Worm (Caenorhabditis elegans): Measurements from ENCODE around the gene gly-9.

gly-9 gene

ce11 chrIII:11240776-11241175, 49.6 kb downstream of the gly-9 start:
- TF ChIP-seq cebp-1 (GFP tag; IDR thresholded peaks at IDR 0.05) (no peak), cebp-1 (tag; optimal IDR thresholded peaks at IDR 0.05) (peak; percentile 7), nhr-120 (GFP tag; IDR thresholded peaks at IDR 0.05) (no peak), attf-5 (GFP tag; optimal IDR thresholded peaks at IDR 0.05) (no peak), mel-28 (tag; optimal IDR thresholded peaks at IDR 0.05; ENCODE audit: borderline replicate concordance) (no peak), egl-18 (GFP tag; IDR thresholded peaks at IDR 0.05) (no peak), nhr-80 (tag; optimal IDR thresholded peaks at IDR 0.05) (peak; percentile 61), F37B4.10 (GFP tag; IDR thresholded peaks at IDR 0.05) (no peak), hmg-1.2 (GFP tag; IDR thresholded peaks at IDR 0.05) (peak; percentile 7; the same call in 1 of the 2 replicates), madf-10 (tag; optimal IDR thresholded peaks at IDR 0.05) (no peak), egrh-3 (GFP tag; IDR thresholded peaks at IDR 0.05) (no peak), K12H6.12 (tag; optimal IDR thresholded peaks at IDR 0.05) (no peak), Y67H2A.10 (GFP tag; conservative IDR thresholded peaks at IDR 0.05) (no peak)

- TF ChIP-seq lin-26 (GFP tag; IDR thresholded peaks at IDR 0.05) (peak; percentile 51; the same call in 1 of the 2 replicates), pha-4 (tag; optimal IDR thresholded peaks at IDR 0.05) (no peak)
These were observed 51.6 kb downstream of the gly-9 start for ce11 chrIII:11238790-11239189.

- 0 out of 2 replicates have a peak, but pooled peaks have one; percentile 20 for TF ChIP-seq madf-6 (GFP tag; IDR thresholded peaks at IDR 0.05)
- TF ChIP-seq ekl-4 (GFP tag; IDR thresholded peaks at IDR 0.05), result peak; percentile 40; the same call in 1 of the 2 replicates
- no peak for TF ChIP-seq nfya-1 (tag; optimal IDR thresholded peaks at IDR 0.05; ENCODE audit: borderline replicate concordance, insufficient read depth)
- 0 out of 2 replicates have a peak, but pooled peaks have one; percentile 21 for TF ChIP-seq pbrm-1 (GFP tag; IDR thresholded peaks at IDR 0.05)
- TF ChIP-seq sdz-38 (tag; optimal IDR thresholded peaks at IDR 0.05), result no peak
These were observed 52.1 kb downstream of the gly-9 start for ce11 chrIII:11238309-11238708.

ce11 chrIII:11237741-11238140, 52.6 kb downstream of the gly-9 start:
- TF ChIP-seq hmg-1.2 (GFP tag; IDR thresholded peaks at IDR 0.05) (no peak), lin-40 (tag; optimal IDR thresholded peaks at IDR 0.05) (no peak), mcd-1 (GFP tag; IDR thresholded peaks at IDR 0.05) (no peak), K11D2.4 (GFP tag; IDR thresholded peaks at IDR 0.05) (no peak), Y53G8AR.9 (GFP tag; conservative IDR thresholded peaks at IDR 0.05) (no peak), F52B5.7 (tag; optimal IDR thresholded peaks at IDR 0.05) (no peak)

- TF ChIP-seq lag-1 (GFP tag; IDR thresholded peaks at IDR 0.05), result no peak
- peak; percentile 42; the same call in 1 of the 2 replicates for TF ChIP-seq dox-1 (GFP tag; IDR thresholded peaks at IDR 0.05)
- TF ChIP-seq tbp1 (GFP tag; optimal IDR thresholded peaks at IDR 0.05), result peak; percentile 9
- TF ChIP-seq mel-28 (tag; optimal IDR thresholded peaks at IDR 0.05; ENCODE audit: borderline replicate concordance), result no peak
- no peak for TF ChIP-seq snpc-4 (GFP tag; optimal IDR thresholded peaks at IDR 0.05)
- TF ChIP-seq snpc-4 (tag; optimal IDR thresholded peaks at IDR 0.05), result peak in 1 of 4 experiments; percentile 6
- no peak for TF ChIP-seq ztf-18 (tag; optimal IDR thresholded peaks at IDR 0.05)
- TF ChIP-seq aptf-3 (GFP tag; IDR thresholded peaks at IDR 0.05), result no peak
- no peak for TF ChIP-seq unc-62 (GFP tag; optimal IDR thresholded peaks at IDR 0.05)
- no peak for TF ChIP-seq zim-3 (tag; optimal IDR thresholded peaks at IDR 0.05)
- TF ChIP-seq Y95B8A.8 (GFP tag; IDR thresholded peaks at IDR 0.05), result no peak
- TF ChIP-seq bed-1 (GFP tag; IDR thresholded peaks at IDR 0.05), result no peak
- TF ChIP-seq egrh-3 (GFP tag; IDR thresholded peaks at IDR 0.05), result 0 out of 2 replicates have a peak, but pooled peaks have one; percentile 5
- no peak for TF ChIP-seq snpc-1.3 (tag; optimal IDR thresholded peaks at IDR 0.05; ENCODE audit: insufficient read depth)
- TF ChIP-seq madf-6 (GFP tag; IDR thresholded peaks at IDR 0.05), result no peak
- TF ChIP-seq F10E7.11 (tag; optimal IDR thresholded peaks at IDR 0.05), result no peak
- TF ChIP-seq rcor-1 (GFP tag; IDR thresholded peaks at IDR 0.05), result no peak
- TF ChIP-seq nhr-120 (GFP tag; IDR thresholded peaks at IDR 0.05), result no peak
- TF ChIP-seq madf-10 (tag; optimal IDR thresholded peaks at IDR 0.05), result no peak
- no peak for TF ChIP-seq ceh-91 (GFP tag; IDR thresholded peaks at IDR 0.05)
- no peak for TF ChIP-seq F39B2.1 (GFP tag; IDR thresholded peaks at IDR 0.05)
- TF ChIP-seq lin-35 (GFP tag; optimal IDR thresholded peaks at IDR 0.05), result no peak
- no peak for TF ChIP-seq nhr-27 (tag; optimal IDR thresholded peaks at IDR 0.05)
These were observed 53.6 kb downstream of the gly-9 start, which contains the start of the genes Y47D3A.14 and aakb-2 for ce11 chrIII:11236788-11237187. Gene Y47D3A.14, minus strand, starts transcription at chrIII:11236868. Gene aakb-2, plus strand, starts transcription at chrIII:11237143.
